Worm (Caenorhabditis elegans): Measurements from ENCODE around the gene nhr-138.

The nhr-138 gene

DNA sequence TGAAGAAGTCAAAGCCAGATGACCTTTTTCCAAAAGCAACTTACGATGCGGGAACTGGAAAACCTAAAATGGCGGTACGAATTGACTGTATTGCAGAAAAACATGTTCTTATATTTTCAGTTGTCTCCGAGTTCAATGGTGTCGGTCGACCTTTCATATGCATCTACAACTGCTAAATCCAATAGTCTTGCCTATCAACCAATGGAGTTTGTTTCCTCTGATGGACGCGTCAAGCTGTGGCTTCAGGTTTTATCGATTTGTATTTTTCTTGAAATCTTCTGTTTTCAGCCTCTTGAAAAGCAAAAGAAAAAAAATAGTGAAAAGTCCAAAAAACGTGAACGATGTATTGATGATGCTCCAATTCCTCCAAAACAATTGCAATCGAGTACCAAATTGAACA, 10.8 kb upstream of the nhr-138 start:
- TF ChIP-seq ceh-19 (GFP tag; optimal IDR thresholded peaks at IDR 0.05): no peak
- TF ChIP-seq syd-9 (tag; optimal IDR thresholded peaks at IDR 0.05): no peak
- TF ChIP-seq ceh-34 (tag; optimal IDR thresholded peaks at IDR 0.05): no peak
- TF ChIP-seq hlh-6 (tag; optimal IDR thresholded peaks at IDR 0.05): no peak
- TF ChIP-seq ceh-22 (tag; optimal IDR thresholded peaks at IDR 0.05): no peak
- no peak for TF ChIP-seq ceh-14 (tag; optimal IDR thresholded peaks at IDR 0.05)
- no peak for TF ChIP-seq K09A11.1 (tag; optimal IDR thresholded peaks at IDR 0.05; ENCODE audit: insufficient read depth)
- no peak for TF ChIP-seq hlh-30 (tag; optimal IDR thresholded peaks at IDR 0.05; ENCODE audit: insufficient read depth)
- TF ChIP-seq ceh-9 (tag; optimal IDR thresholded peaks at IDR 0.05): no peak
- no peak for TF ChIP-seq mec-3 (tag; optimal IDR thresholded peaks at IDR 0.05; ENCODE audit: borderline replicate concordance)

DNA sequence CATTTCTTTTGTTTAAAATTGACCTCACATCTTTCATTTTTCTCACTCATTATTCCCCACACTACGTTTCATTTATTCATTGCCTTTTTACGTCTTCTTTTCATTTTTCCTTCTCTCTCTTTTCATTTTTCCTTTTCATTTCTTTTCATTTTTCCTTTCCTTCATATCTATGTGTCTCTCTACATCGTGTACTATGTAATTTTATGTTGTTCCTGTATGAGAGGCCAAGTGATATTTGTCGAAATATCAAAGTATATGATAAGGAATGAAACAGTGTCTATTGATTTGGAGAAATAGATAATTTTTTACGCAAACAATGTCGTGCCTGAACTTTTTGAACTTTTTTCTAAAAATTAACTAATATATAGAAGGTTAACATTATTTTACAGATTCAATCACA, 8.6 kb upstream of the nhr-138 start:
- TF ChIP-seq ztf-16 (tag; optimal IDR thresholded peaks at IDR 0.05) (no peak), elt-2 (tag; optimal IDR thresholded peaks at IDR 0.05) (peak; percentile 33), ets-4 (tag; optimal IDR thresholded peaks at IDR 0.05) (no peak), eyg-1 (tag; optimal IDR thresholded peaks at IDR 0.05) (no peak), hlh-8 (tag; optimal IDR thresholded peaks at IDR 0.05) (no peak)

DNA sequence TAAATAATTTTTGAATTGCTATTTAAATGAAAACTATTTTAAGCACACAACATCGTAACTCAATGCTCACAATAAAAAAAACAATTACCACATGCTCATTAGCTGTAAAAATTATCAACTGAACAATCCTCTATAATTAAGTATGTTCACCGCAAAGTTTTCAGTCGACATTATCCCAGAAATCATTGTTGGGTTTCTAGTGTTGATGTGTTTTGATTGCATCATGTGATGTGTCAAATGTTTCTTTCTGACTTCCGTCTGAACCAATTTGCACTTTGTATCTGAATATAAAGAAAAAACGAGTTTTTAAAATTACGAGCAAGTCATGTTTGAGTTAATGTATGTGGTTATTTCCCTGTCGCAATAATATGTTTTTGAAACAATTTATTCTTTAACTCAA, 7.2 kb upstream of the nhr-138 start:
- TF ChIP-seq dve-1 (tag; optimal IDR thresholded peaks at IDR 0.05) (no peak), ceh-14 (tag; optimal IDR thresholded peaks at IDR 0.05) (no peak), pat-9 (tag; optimal IDR thresholded peaks at IDR 0.05) (no peak), unc-86 (tag; optimal IDR thresholded peaks at IDR 0.05) (no peak)

DNA sequence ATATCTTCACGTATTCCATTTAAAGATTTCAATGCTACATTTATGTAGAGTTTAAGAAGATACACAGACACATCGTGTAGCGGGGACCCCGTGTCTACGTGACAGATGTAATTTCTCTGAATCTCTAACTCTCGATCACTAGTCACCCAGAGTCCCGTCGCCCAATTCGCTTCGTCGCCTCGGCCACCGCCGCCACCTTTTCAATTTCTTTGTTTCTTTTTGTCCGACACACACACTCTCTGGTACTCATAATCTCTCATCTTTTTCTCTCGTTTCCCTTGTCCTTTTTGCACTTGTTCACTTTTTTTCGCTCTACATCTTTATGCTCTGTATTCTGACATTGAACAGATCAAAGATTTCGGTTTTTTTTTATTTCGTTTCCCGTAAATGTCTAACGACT, 6.7 kb upstream of the nhr-138 start:
- TF ChIP-seq ama-1 (optimal IDR thresholded peaks at IDR 0.05) (no peak), ceh-31 (tag; optimal IDR thresholded peaks at IDR 0.05) (peak; percentile 69), hlh-6 (tag; optimal IDR thresholded peaks at IDR 0.05) (no peak), ceh-24 (tag; optimal IDR thresholded peaks at IDR 0.05) (no peak), sdc-2 (tag; optimal IDR thresholded peaks at IDR 0.05) (no peak), odd-2 (tag; optimal IDR thresholded peaks at IDR 0.05) (no peak), tbx-2 (tag; optimal IDR thresholded peaks at IDR 0.05) (peak; percentile 73), ceh-34 (tag; optimal IDR thresholded peaks at IDR 0.05) (peak; percentile 19), F13H6.1 (tag; optimal IDR thresholded peaks at IDR 0.05) (peak; percentile 17), pha-4 (tag; optimal IDR thresholded peaks at IDR 0.05) (no peak), hlh-30 (tag; optimal IDR thresholded peaks at IDR 0.05; ENCODE audit: insufficient read depth) (no peak), hlh-8 (tag; optimal IDR thresholded peaks at IDR 0.05) (peak; percentile 49), unc-55 (GFP tag; optimal IDR thresholded peaks at IDR 0.05) (peak; percentile 64), dve-1 (tag; optimal IDR thresholded peaks at IDR 0.05) (peak; percentile 69), madf-2 (tag; optimal IDR thresholded peaks at IDR 0.05) (no peak), ceh-14 (tag; optimal IDR thresholded peaks at IDR 0.05) (peak; percentile 12), lin-11 (tag; optimal IDR thresholded peaks at IDR 0.05) (no peak), rnt-1 (tag; optimal IDR thresholded peaks at IDR 0.05) (peak; percentile 66), ceh-9 (tag; optimal IDR thresholded peaks at IDR 0.05) (no peak), che-1 (tag; optimal IDR thresholded peaks at IDR 0.05) (no peak), pqm-1 (tag; optimal IDR thresholded peaks at IDR 0.05) (no peak), pat-9 (tag; optimal IDR thresholded peaks at IDR 0.05) (peak; percentile 3), ceh-30 (tag; optimal IDR thresholded peaks at IDR 0.05) (no peak), fkh-10 (GFP tag; optimal IDR thresholded peaks at IDR 0.05) (no peak), nfya-1 (tag; optimal IDR thresholded peaks at IDR 0.05) (peak; percentile 77), ceh-18 (tag; optimal IDR thresholded peaks at IDR 0.05) (peak; percentile 87), syd-9 (tag; optimal IDR thresholded peaks at IDR 0.05) (peak; percentile 22)

DNA sequence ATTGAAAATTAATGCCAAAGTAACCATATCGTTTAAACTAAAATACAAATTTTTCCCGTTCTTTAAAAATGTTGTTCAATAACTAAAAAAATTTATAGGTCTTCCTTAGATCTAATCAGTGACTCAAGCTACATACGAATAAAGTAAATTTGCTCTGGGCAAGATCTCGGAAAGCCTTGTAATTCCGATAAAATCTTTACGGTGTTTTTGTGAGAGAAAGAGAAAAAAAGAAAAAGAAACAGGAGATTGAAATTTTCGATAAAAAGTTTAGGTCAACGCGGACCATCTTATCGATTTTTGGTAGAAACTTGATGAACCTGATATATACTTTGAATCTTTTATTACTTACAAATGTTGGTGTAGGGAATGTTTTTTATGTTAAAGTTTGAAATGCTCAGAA, 1.9 kb upstream of the nhr-138 start:
- TF ChIP-seq hlh-15 (tag; optimal IDR thresholded peaks at IDR 0.05) (no peak), sdc-2 (tag; optimal IDR thresholded peaks at IDR 0.05) (no peak), C08G9.2 (tag; optimal IDR thresholded peaks at IDR 0.05) (no peak), hlh-30 (tag; optimal IDR thresholded peaks at IDR 0.05; ENCODE audit: insufficient read depth) (no peak), pax-1 (tag; optimal IDR thresholded peaks at IDR 0.05) (no peak), nfya-1 (tag; optimal IDR thresholded peaks at IDR 0.05) (no peak), tbx-2 (tag; optimal IDR thresholded peaks at IDR 0.05) (no peak), pqm-1 (tag; optimal IDR thresholded peaks at IDR 0.05) (no peak), odd-2 (tag; optimal IDR thresholded peaks at IDR 0.05) (no peak), unc-86 (tag; optimal IDR thresholded peaks at IDR 0.05) (no peak), ceh-2 (tag; optimal IDR thresholded peaks at IDR 0.05) (no peak), nhr-232 (tag; optimal IDR thresholded peaks at IDR 0.05) (no peak), rnt-1 (tag; optimal IDR thresholded peaks at IDR 0.05) (no peak), ceh-14 (tag; optimal IDR thresholded peaks at IDR 0.05) (no peak), fkh-10 (GFP tag; optimal IDR thresholded peaks at IDR 0.05) (no peak), elt-4 (tag; optimal IDR thresholded peaks at IDR 0.05) (no peak), ceh-34 (tag; optimal IDR thresholded peaks at IDR 0.05) (no peak), elt-2 (tag; optimal IDR thresholded peaks at IDR 0.05) (no peak), ceh-9 (tag; optimal IDR thresholded peaks at IDR 0.05) (no peak), K02D7.2 (tag; optimal IDR thresholded peaks at IDR 0.05) (no peak)

Data from whole organism, late embryonic.